Fruit fly (Drosophila melanogaster): Measurements from ENCODE around the gene Pitslre.

Pitslre gene

DNA sequence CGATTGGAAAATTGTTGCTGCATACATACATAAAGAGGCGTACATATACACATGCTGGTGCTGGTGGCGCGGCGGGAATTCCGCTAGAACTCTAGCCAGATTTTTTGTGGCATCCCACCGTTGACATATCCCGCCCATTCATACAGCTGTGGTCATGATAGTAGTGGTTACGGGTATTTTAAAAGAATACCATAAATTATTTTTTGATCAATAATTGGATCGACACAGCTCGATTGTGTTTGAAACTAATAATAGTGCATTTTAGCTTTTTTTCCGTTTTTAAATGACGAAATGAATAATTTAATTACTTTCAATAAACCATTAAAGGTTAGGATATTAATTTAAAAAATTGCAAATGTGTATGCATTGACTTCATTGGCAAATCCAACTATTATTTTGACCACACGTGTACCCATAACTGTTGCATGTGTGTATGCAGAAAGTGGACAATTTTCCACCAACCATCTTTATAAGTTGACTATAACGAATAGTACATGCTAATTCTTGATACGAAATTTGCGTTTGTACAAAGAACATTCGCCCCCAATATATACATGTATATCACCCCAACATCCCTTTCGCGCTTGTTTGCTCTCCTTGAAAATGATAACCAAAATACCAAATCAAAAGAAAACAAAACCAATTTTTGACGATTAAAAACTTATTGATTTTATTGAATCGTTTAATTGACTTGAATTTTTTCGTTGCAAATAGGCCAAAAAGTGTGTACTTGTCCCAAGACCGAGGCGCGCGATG, 741 bp downstream of the Pitslre start (continued):
- TF ChIP-seq CG16779 (GFP tag; IDR thresholded peaks at IDR 0.05) (peak; percentile 63; the same call in 1 of the 2 replicates), CG12071 (GFP tag; optimal IDR thresholded peaks at IDR 0.05) (peak; percentile 85), CoRest (tag; optimal IDR thresholded peaks at IDR 0.05) (peak; percentile 55), Ravus (GFP tag; IDR thresholded peaks at IDR 0.05) (peak; percentile 42; the same call in 1 of the 2 replicates), zf30C (GFP tag; optimal IDR thresholded peaks at IDR 0.05) (no peak), CG6654 (GFP tag; optimal IDR thresholded peaks at IDR 0.05) (peak; percentile 33), usp (GFP tag; optimal IDR thresholded peaks at IDR 0.05) (no peak), corto (GFP tag; optimal IDR thresholded peaks at IDR 0.05) (no peak), row (GFP tag; IDR thresholded peaks at IDR 0.05) (peak; percentile 88), Gug (GFP tag; IDR thresholded peaks at IDR 0.05) (peak; percentile 71; the same call in 3 of the 4 replicates), unpg (GFP tag; optimal IDR thresholded peaks at IDR 0.05) (peak; percentile 85), klu (GFP tag; IDR thresholded peaks at IDR 0.05) (peak; percentile 53; the same call in 1 of the 2 replicates), CG7357 (GFP tag; IDR thresholded peaks at IDR 0.05) (peak; percentile 54; the same call in 2 of the 3 replicates), ssp (GFP tag; IDR thresholded peaks at IDR 0.05) (0 out of 2 replicates have a peak, but pooled peaks have one; percentile 38), CG17186 (GFP tag; optimal IDR thresholded peaks at IDR 0.05) (peak; percentile 36), CG17802 (tag; optimal IDR thresholded peaks at IDR 0.05) (peak; percentile 46), Oaz (GFP tag; IDR thresholded peaks at IDR 0.05) (peak; percentile 59; the same call in 1 of the 2 replicates), CG4328 (GFP tag; optimal IDR thresholded peaks at IDR 0.05) (no peak), CG8924 (tag; optimal IDR thresholded peaks at IDR 0.05) (peak; percentile 74), bcd (GFP tag; optimal IDR thresholded peaks at IDR 0.05) (peak; percentile 71), Ada2b (GFP tag; IDR thresholded peaks at IDR 0.05) (peak; percentile 82), CG6791 (GFP tag; IDR thresholded peaks at IDR 0.05; ENCODE audit: partially characterized antibody) (no peak), CG6854 (GFP tag; optimal IDR thresholded peaks at IDR 0.05) (peak; percentile 70), CG14050 (GFP tag; IDR thresholded peaks at IDR 0.05) (peak; percentile 82), CG13775 (GFP tag; optimal IDR thresholded peaks at IDR 0.05) (peak; percentile 75), Myb (GFP tag; optimal IDR thresholded peaks at IDR 0.05) (peak; percentile 24), Six4 (GFP tag; optimal IDR thresholded peaks at IDR 0.05) (peak; percentile 58), CG16813 (GFP tag; IDR thresholded peaks at IDR 0.05; ENCODE audit: partially characterized antibody) (no peak), CG3726 (GFP tag; IDR thresholded peaks at IDR 0.05) (0 out of 3 replicates have a peak, but pooled peaks have one; percentile 11), onecut (GFP tag; IDR thresholded peaks at IDR 0.05) (peak; percentile 81), Deaf1 (tag; optimal IDR thresholded peaks at IDR 0.05) (peak; percentile 30), gsb (GFP tag; IDR thresholded peaks at IDR 0.05) (peak; percentile 57), toy (GFP tag; IDR thresholded peaks at IDR 0.05) (no peak), run (tag; optimal IDR thresholded peaks at IDR 0.05) (peak; percentile 68), CG6272 (GFP tag; IDR thresholded peaks at IDR 0.05) (peak; percentile 26; the same call in 1 of the 2 replicates), CG3847 (GFP tag; IDR thresholded peaks at IDR 0.05) (peak; percentile 50), HLH4C (GFP tag; IDR thresholded peaks at IDR 0.05; ENCODE audit: partially characterized antibody) (no peak), danr (GFP tag; IDR thresholded peaks at IDR 0.05) (peak; percentile 55), CG2889 (GFP tag; IDR thresholded peaks at IDR 0.05) (0 out of 3 replicates have a peak, but pooled peaks have one; percentile 47), CG10431 (GFP tag; optimal IDR thresholded peaks at IDR 0.05) (no peak), CG2678 (tag; optimal IDR thresholded peaks at IDR 0.05) (peak; percentile 84), Fer3 (tag; optimal IDR thresholded peaks at IDR 0.05) (peak; percentile 84), Opbp (GFP tag; IDR thresholded peaks at IDR 0.05; ENCODE audit: partially characterized antibody) (0 out of 3 replicates have a peak, but pooled peaks have one; percentile 22), sqz (GFP tag; optimal IDR thresholded peaks at IDR 0.05) (no peak), CG31224 (GFP tag; IDR thresholded peaks at IDR 0.05) (peak; percentile 60), CG9727 (GFP tag; optimal IDR thresholded peaks at IDR 0.05) (peak; percentile 84), D19B (GFP tag; optimal IDR thresholded peaks at IDR 0.05) (peak; percentile 50), Sox102F (GFP tag; optimal IDR thresholded peaks at IDR 0.05) (peak; percentile 84), B-H2 (GFP tag; optimal IDR thresholded peaks at IDR 0.05) (no peak)

Measured in whole organism, embryonic.